Worm (Caenorhabditis elegans) whole organism, young adult: ENCODE results near the gene Y53G8AR.8.

Experiments
- B0261.1 ChIP-seq: sonication (generic microtip); optimal IDR thresholded peaks from 2 replicates; lab custom pipeline; 2016; ENCODE audit warnings: mild to moderate bottlenecking, missing genetic modification characterization, moderate library complexity, missing compliant biosample characterization
- B0336.3 ChIP-seq: fragments of 200-800 bp; sonication (Bioruptor generic); IDR thresholded peaks from 2 replicates; pipeline ENCODE4 v1.3.6; 2022; ENCODE audit warnings: missing genetic modification characterization, missing compliant biosample characterization
- C06A6.2 ChIP-seq: fragments of 200-800 bp; sonication (Bioruptor generic); conservative IDR thresholded peaks from 2 replicates; pipeline ENCODE4 v1.3.6; 2022; ENCODE audit warnings: missing genetic modification characterization, missing compliant biosample characterization
- F23B12.7 ChIP-seq: sonication (generic microtip); optimal IDR thresholded peaks from 2 replicates; lab custom pipeline; 2017; ENCODE audit warnings: missing genetic modification characterization, mild to moderate bottlenecking, missing compliant biosample characterization, antibody characterized with exemption, moderate library complexity; ENCODE audit not compliant: insufficient read depth
- F33H1.4 ChIP-seq: fragments of 200-800 bp; sonication (Bioruptor generic); IDR thresholded peaks from 2 replicates; pipeline ENCODE4 v1.3.6; 2022; ENCODE audit warnings: missing genetic modification reagents, missing genetic modification characterization, missing compliant biosample characterization
- F52B5.7 ChIP-seq: sonication (generic microtip); optimal IDR thresholded peaks from 2 replicates; lab custom pipeline; 2016; ENCODE audit warnings: mild to moderate bottlenecking, missing genetic modification characterization, missing compliant biosample characterization
- Y53F4B.3 ChIP-seq: fragments of 200-800 bp; sonication (Bioruptor generic); IDR thresholded peaks from 2 replicates; pipeline ENCODE4 v1.3.6; 2022; ENCODE audit warnings: missing genetic modification reagents, missing genetic modification characterization, missing compliant biosample characterization
- Y79H2A.3 ChIP-seq: fragments of 200-800 bp; sonication (Bioruptor generic); conservative IDR thresholded peaks from 2 replicates; pipeline ENCODE4 v1.3.6; 2022; ENCODE audit warnings: missing genetic modification reagents, missing genetic modification characterization, missing compliant biosample characterization
- ccch-3 ChIP-seq: fragments of 200-800 bp; sonication (Bioruptor generic); optimal IDR thresholded peaks from 2 replicates; lab custom pipeline; 2018; ENCODE audit warnings: mild to moderate bottlenecking, missing genetic modification characterization, missing compliant biosample characterization
- cebp-1 ChIP-seq, 2 experiments: fragments of 200-800 bp in 1 of 2; sonication (Bioruptor generic) in 1 of 2; sonication (generic microtip) in 1 of 2; IDR thresholded peaks in 1 of 2; optimal IDR thresholded peaks in 1 of 2; 2 replicates each; pipeline versions ENCODE4 v1.3.6 to Lab custom; 2017 to 2022; ENCODE audit warnings: missing compliant biosample characterization in 2 of 2, missing genetic modification characterization in 2 of 2, mild to moderate bottlenecking in 1 of 2, missing genetic modification reagents in 1 of 2, moderate library complexity in 1 of 2
- ceh-40 ChIP-seq: fragments of 200-800 bp; sonication (Bioruptor generic); IDR thresholded peaks from 2 replicates; pipeline ENCODE4 v1.3.6; 2022; ENCODE audit warnings: missing genetic modification characterization, missing compliant biosample characterization
- die-1 ChIP-seq: sonication (generic microtip); optimal IDR thresholded peaks from 2 replicates; lab custom pipeline; 2016; ENCODE audit warnings: missing genotype, mild to moderate bottlenecking, missing genetic modification characterization, missing compliant biosample characterization
- dpl-1 ChIP-seq: fragments of 150-350 bp; optimal IDR thresholded peaks from 2 replicates; lab custom pipeline; 2014; ENCODE audit warnings: missing biosample characterization, missing genetic modification reagents, missing genetic modification characterization
- efl-1 ChIP-seq: fragments of 150-350 bp; optimal IDR thresholded peaks from 2 replicates; lab custom pipeline; 2014; ENCODE audit warnings: missing biosample characterization, missing genetic modification reagents, missing genetic modification characterization
- egrh-3 ChIP-seq: fragments of 200-800 bp; sonication (Bioruptor generic); IDR thresholded peaks from 2 replicates; pipeline ENCODE4 v1.3.6; 2022; ENCODE audit warnings: missing genetic modification reagents, missing genetic modification characterization, missing compliant biosample characterization
- ets-4 ChIP-seq: fragments of 200-800 bp; sonication (Bioruptor generic); optimal IDR thresholded peaks from 2 replicates; lab custom pipeline; 2018; ENCODE audit warnings: mild to moderate bottlenecking, missing genetic modification characterization, missing compliant biosample characterization
- hlh-26 ChIP-seq: fragments of 200-800 bp; sonication (Bioruptor generic); conservative IDR thresholded peaks from 2 replicates; pipeline ENCODE4 v1.3.6; 2022; ENCODE audit warnings: missing genetic modification reagents, missing genetic modification characterization, missing compliant biosample characterization
- hmg-1.2 ChIP-seq: fragments of 200-800 bp; sonication (Bioruptor generic); IDR thresholded peaks from 2 replicates; pipeline ENCODE4 v1.3.6; 2022; ENCODE audit warnings: missing genetic modification reagents, missing genetic modification characterization, missing compliant biosample characterization
- let-607 ChIP-seq, 2 experiments: fragments of 200-800 bp in 1 of 2; sonication (Bioruptor generic) in 1 of 2; sonication (generic microtip) in 1 of 2; optimal IDR thresholded peaks; 2 replicates each; lab custom pipeline; 2016 to 2018; ENCODE audit warnings: mild to moderate bottlenecking in 2 of 2, missing compliant biosample characterization in 2 of 2, missing genetic modification characterization in 2 of 2, moderate library complexity in 2 of 2, missing genotype in 1 of 2
- lin-40 ChIP-seq: sonication (generic microtip); optimal IDR thresholded peaks from 2 replicates; lab custom pipeline; 2016; ENCODE audit warnings: missing genetic modification characterization, mild to moderate bottlenecking, missing compliant biosample characterization, missing genotype, missing genetic modification reagents
- lin-54 ChIP-seq: fragments of 200-800 bp; sonication (Bioruptor generic); optimal IDR thresholded peaks from 2 replicates; lab custom pipeline; 2018; ENCODE audit warnings: mild to moderate bottlenecking, missing genetic modification characterization, missing compliant biosample characterization
- lsl-1 ChIP-seq: fragments of 200-800 bp; sonication (Bioruptor generic); optimal IDR thresholded peaks from 2 replicates; lab custom pipeline; 2018; ENCODE audit warnings: mild to moderate bottlenecking, missing genetic modification characterization, moderate library complexity, missing compliant biosample characterization
- madf-10 ChIP-seq: sonication (generic microtip); optimal IDR thresholded peaks from 2 replicates; lab custom pipeline; 2016; ENCODE audit warnings: mild to moderate bottlenecking, missing genetic modification characterization, missing compliant biosample characterization
- madf-6 ChIP-seq: fragments of 200-800 bp; sonication (Bioruptor generic); IDR thresholded peaks from 2 replicates; pipeline ENCODE4 v1.3.6; 2022; ENCODE audit warnings: missing genetic modification reagents, missing genetic modification characterization, missing compliant biosample characterization
- madf-8 ChIP-seq: fragments of 200-800 bp; sonication (Bioruptor generic); conservative IDR thresholded peaks from 2 replicates; pipeline ENCODE4 v1.3.6; 2022; ENCODE audit warnings: missing genetic modification reagents, missing genetic modification characterization, missing compliant biosample characterization
- mcd-1 ChIP-seq: fragments of 200-800 bp; sonication (Bioruptor generic); IDR thresholded peaks from 2 replicates; pipeline ENCODE4 v1.3.6; 2022; ENCODE audit warnings: missing genetic modification reagents, missing genetic modification characterization, missing compliant biosample characterization
- mxl-1 ChIP-seq: sonication (generic microtip); optimal IDR thresholded peaks from 2 replicates; lab custom pipeline; 2016; ENCODE audit warnings: missing genetic modification characterization, missing compliant biosample characterization
- nhr-90 ChIP-seq: sonication (generic microtip); optimal IDR thresholded peaks from 2 replicates; lab custom pipeline; 2016; ENCODE audit warnings: missing genotype, mild to moderate bottlenecking, missing genetic modification characterization, missing compliant biosample characterization
- rec-8 ChIP-seq, 2 experiments: sonication (generic microtip); optimal IDR thresholded peaks; 2 replicates each; lab custom pipeline; 2016; ENCODE audit warnings: mild to moderate bottlenecking in 2 of 2, missing genetic modification characterization in 2 of 2, missing genetic modification reagents in 2 of 2, missing genotype in 2 of 2, missing biosample characterization in 1 of 2, missing compliant biosample characterization in 1 of 2, moderate library complexity in 1 of 2
- tlf-1 ChIP-seq: fragments of 200-800 bp; sonication (Bioruptor generic); optimal IDR thresholded peaks from 2 replicates; lab custom pipeline; 2018; ENCODE audit warnings: mild to moderate bottlenecking, missing genetic modification characterization, missing compliant biosample characterization
- xnd-1 ChIP-seq: sonication (generic microtip); optimal IDR thresholded peaks from 2 replicates; lab custom pipeline; 2016; ENCODE audit warnings: missing genotype, missing genetic modification reagents, missing genetic modification characterization, missing compliant biosample characterization
- ztf-26 ChIP-seq: sonication (generic microtip); optimal IDR thresholded peaks from 2 replicates; lab custom pipeline; 2017; ENCODE audit warnings: missing genetic modification characterization, missing compliant biosample characterization

Y53G8AR.8 gene

ce11 chrIII:3312111-3312510 lies 18.0 kb upstream of the Y53G8AR.8 start:
- peak; percentile 83 for TF ChIP-seq lsl-1
- TF ChIP-seq F33H1.4: peak; percentile 22; the same call in 1 of the 2 replicates
- 0 out of 2 replicates have a peak, but pooled peaks have one; percentile 9 for TF ChIP-seq madf-8 (GFP tag; lab: Robert Waterston, UW)
- TF ChIP-seq madf-6 (GFP tag; lab: Robert Waterston, UW): peak; percentile 57
- peak; percentile 0 for TF ChIP-seq lin-54 (GFP tag; lab: Kevin White, UChicago)
- no peak for TF ChIP-seq B0336.3
- no peak for TF ChIP-seq die-1
- TF ChIP-seq tlf-1: no peak
- peak; percentile 11 for TF ChIP-seq dpl-1
- TF ChIP-seq hlh-26 (GFP tag; lab: Robert Waterston, UW): no peak
- peak; percentile 36 for TF ChIP-seq xnd-1 (tag; lab: Kevin White, UChicago)
- TF ChIP-seq efl-1 (GFP tag; lab: Kevin White, UChicago): peak; percentile 60

- TF ChIP-seq F52B5.7 (tag; lab: Kevin White, UChicago): no peak
- peak; percentile 40 for TF ChIP-seq efl-1 (GFP tag; lab: Kevin White, UChicago)
- TF ChIP-seq F23B12.7 (tag; lab: Kevin White, UChicago): no peak
- peak; percentile 49 for TF ChIP-seq lin-54 (GFP tag; lab: Kevin White, UChicago)
- TF ChIP-seq mcd-1 (GFP tag; lab: Robert Waterston, UW): peak; percentile 63
These were observed 17.5 kb upstream of the Y53G8AR.8 start for ce11 chrIII:3311607-3312006.

ce11 chrIII:3310876-3311597 lies 16.9 kb upstream of the Y53G8AR.8 start, which contains the start of gene ral-1:
ral-1 (plus strand) TSS chrIII:3311310.
- TF ChIP-seq rec-8 (tag; optimal IDR thresholded peaks at IDR 0.05; lab: Kevin White, UChicago): no peak
- no peak; the same call in 1 of the 2 replicates for TF ChIP-seq cebp-1 (GFP tag; IDR thresholded peaks at IDR 0.05; lab: Robert Waterston, UW)
- peak; percentile 89 for TF ChIP-seq cebp-1 (tag; optimal IDR thresholded peaks at IDR 0.05; lab: Kevin White, UChicago)
- TF ChIP-seq Y79H2A.3 (GFP tag; lab: Robert Waterston, UW): no peak
- no peak for TF ChIP-seq let-607 (tag; optimal IDR thresholded peaks at IDR 0.05; lab: Kevin White, UChicago)
- TF ChIP-seq ets-4 (GFP tag; lab: Kevin White, UChicago): no peak
- no peak for TF ChIP-seq nhr-90 (tag; lab: Kevin White, UChicago)
- no peak for TF ChIP-seq ztf-26
- no peak for TF ChIP-seq B0261.1 (tag; lab: Kevin White, UChicago)
- TF ChIP-seq hmg-1.2 (GFP tag; lab: Robert Waterston, UW): peak; percentile 88
- TF ChIP-seq madf-10: no peak
- TF ChIP-seq Y53F4B.3 (GFP tag; lab: Robert Waterston, UW): no peak
- no peak for TF ChIP-seq ceh-40 (GFP tag; lab: Robert Waterston, UW)
- no peak for TF ChIP-seq egrh-3 (GFP tag; lab: Robert Waterston, UW)
- TF ChIP-seq ccch-3 (GFP tag; lab: Kevin White, UChicago): no peak
- TF ChIP-seq mxl-1: no peak

- peak; percentile 48 for TF ChIP-seq lin-54 (GFP tag; lab: Kevin White, UChicago)
- TF ChIP-seq efl-1 (GFP tag; lab: Kevin White, UChicago): peak; percentile 25
- TF ChIP-seq madf-8 (GFP tag; lab: Robert Waterston, UW): 0 out of 2 replicates have a peak, but pooled peaks have one; percentile 11
- TF ChIP-seq lin-40 (tag; lab: Kevin White, UChicago): no peak
- TF ChIP-seq mcd-1 (GFP tag; lab: Robert Waterston, UW): peak; percentile 57
- TF ChIP-seq C06A6.2 (GFP tag; lab: Robert Waterston, UW): no peak
- peak; percentile 12 for TF ChIP-seq lsl-1
These were observed 15.6 kb upstream of the Y53G8AR.8 start for ce11 chrIII:3309700-3310099.
